Worm (Caenorhabditis elegans) whole organism, midembryonic: ENCODE measurements around the gene ZK1098.11.

ENCODE experiments used
- cog-1 ChIP-seq: sonication (generic microtip); optimal IDR thresholded peaks from 2 replicates; lab custom pipeline; 2016; ENCODE audit warnings: missing genetic modification characterization, missing compliant biosample characterization
- flt-1 ChIP-seq: fragments of 200-800 bp; sonication (Bioruptor generic); IDR thresholded peaks from 2 replicates; pipeline ENCODE4 v1.3.6; 2022; ENCODE audit warnings: missing genetic modification characterization, missing compliant biosample characterization
- klf-2 ChIP-seq: fragments of 200-800 bp; sonication (Bioruptor generic); conservative IDR thresholded peaks from 2 replicates; pipeline ENCODE4 v1.3.6; 2022; ENCODE audit warnings: missing genetic modification reagents, missing genetic modification characterization, missing compliant biosample characterization
- ref-1 ChIP-seq: fragments of 200-800 bp; sonication (Bioruptor generic); conservative IDR thresholded peaks from 2 replicates; pipeline ENCODE4 v1.3.6; 2022; ENCODE audit warnings: missing genetic modification reagents, missing genetic modification characterization, missing compliant biosample characterization
- tab-1 ChIP-seq: fragments of 200-800 bp; sonication (Bioruptor generic); IDR thresholded peaks from 2 replicates; pipeline ENCODE4 v1.3.6; 2022; ENCODE audit warnings: missing genetic modification characterization, missing compliant biosample characterization
- ztf-23 ChIP-seq: fragments of 200-800 bp; sonication (Bioruptor generic); IDR thresholded peaks from 2 replicates; pipeline ENCODE4 v1.3.6; 2022; ENCODE audit warnings: missing genetic modification reagents, missing genetic modification characterization, missing compliant biosample characterization
- ztf-29 ChIP-seq: fragments of 200-800 bp; sonication (Bioruptor generic); IDR thresholded peaks from 2 replicates; pipeline ENCODE4 v1.3.6; 2022; ENCODE audit warnings: missing genetic modification reagents, missing genetic modification characterization, missing compliant biosample characterization

- no peak for TF ChIP-seq klf-2
- no peak for TF ChIP-seq ztf-29 (GFP tag; lab: Robert Waterston, UW)
- TF ChIP-seq ref-1 (GFP tag; lab: Robert Waterston, UW), result no peak
- no peak for TF ChIP-seq tab-1 (GFP tag; lab: Robert Waterston, UW)
- TF ChIP-seq ztf-23, result no peak
- no peak for TF ChIP-seq flt-1 (GFP tag; lab: Robert Waterston, UW)
- TF ChIP-seq cog-1 (tag; lab: Kevin White, UChicago), result no peak
These were observed 40.3 kb upstream of the ZK1098.11 start, which contains the start of gene F55H2.7 for ce11 chrIII:9516148-9516547.
